Worm (Caenorhabditis elegans): ENCODE measurements around the gene gpa-2.
A peak's percentile ranks its signal among the peaks of the same experiment; 100 is the strongest.

The gpa-2 gene

ce11 chrV:8359113-8359564 is 11.7 kb upstream of the gpa-2 start, which contains the start of gene mpdu-1:
Gene mpdu-1 (minus strand): TSS chrV:8359163.
- TF ChIP-seq snu-23 (GFP tag; optimal IDR thresholded peaks at IDR 0.05) = peak; percentile 76
- TF ChIP-seq elt-3 (tag; optimal IDR thresholded peaks at IDR 0.05) = peak in 2 of 6 experiments; percentile 32 to 69
- TF ChIP-seq ama-1 (optimal IDR thresholded peaks at IDR 0.05) = no peak
- TF ChIP-seq Y116A8C.19 (tag; optimal IDR thresholded peaks at IDR 0.05; ENCODE audit: borderline replicate concordance) = no peak
- TF ChIP-seq nhr-47 (tag; optimal IDR thresholded peaks at IDR 0.05) = peak; percentile 76
- peak; percentile 21 for TF ChIP-seq fkh-8 (tag; optimal IDR thresholded peaks at IDR 0.05)
- TF ChIP-seq mab-9 (GFP tag; IDR thresholded peaks at IDR 0.05) = no peak
- peak; percentile 64 to 81 (median 75) for TF ChIP-seq dpl-1 (GFP tag; optimal IDR thresholded peaks at IDR 0.05)
- peak; percentile 79 for TF ChIP-seq swsn-7 (tag; optimal IDR thresholded peaks at IDR 0.05)
- TF ChIP-seq C16A3.4 (tag; optimal IDR thresholded peaks at IDR 0.05) = peak; percentile 79
- peak; percentile 72 for TF ChIP-seq blmp-1 (tag; optimal IDR thresholded peaks at IDR 0.05)
- TF ChIP-seq elt-2 (tag; optimal IDR thresholded peaks at IDR 0.05) = peak; percentile 77
- TF ChIP-seq nhr-77 (tag; optimal IDR thresholded peaks at IDR 0.05) = peak; percentile 8
- peak; percentile 85 for TF ChIP-seq xbp-1 (tag; optimal IDR thresholded peaks at IDR 0.05)
- no peak for TF ChIP-seq hlh-17 (GFP tag; optimal IDR thresholded peaks at IDR 0.05; ENCODE audit: borderline replicate concordance)
- peak; percentile 31 for TF ChIP-seq unc-130 (tag; optimal IDR thresholded peaks at IDR 0.05)
- peak; percentile 13 for TF ChIP-seq sox-4 (tag; optimal IDR thresholded peaks at IDR 0.05)
- no peak for TF ChIP-seq mef-2 (tag; optimal IDR thresholded peaks at IDR 0.05)
- TF ChIP-seq egl-13 (tag; optimal IDR thresholded peaks at IDR 0.05) = peak; percentile 39
- peak; percentile 24 for TF ChIP-seq lin-13 (GFP tag; optimal IDR thresholded peaks at IDR 0.05)
- TF ChIP-seq rnt-1 (tag; optimal IDR thresholded peaks at IDR 0.05) = peak; percentile 71
- TF ChIP-seq ceh-82 (tag; optimal IDR thresholded peaks at IDR 0.05) = peak; percentile 53 to 83 (median 58)
- no peak for TF ChIP-seq C04F5.9 (tag; optimal IDR thresholded peaks at IDR 0.05)
- TF ChIP-seq dsc-1 (tag; optimal IDR thresholded peaks at IDR 0.05) = peak; percentile 71
- peak; percentile 77 for TF ChIP-seq nhr-19 (GFP tag; conservative IDR thresholded peaks at IDR 0.05)
- TF ChIP-seq tbx-2 (tag; optimal IDR thresholded peaks at IDR 0.05) = peak; percentile 74
- peak; percentile 80 for TF ChIP-seq nhr-71 (tag; optimal IDR thresholded peaks at IDR 0.05)
- peak; percentile 83 for TF ChIP-seq nhr-85 (tag)
- TF ChIP-seq lin-39 (tag; optimal IDR thresholded peaks at IDR 0.05) = peak; percentile 61
- peak; percentile 65 for TF ChIP-seq nhr-90 (tag; optimal IDR thresholded peaks at IDR 0.05; ENCODE audit: poor library complexity)
- peak; percentile 89 for TF ChIP-seq snpc-4 (tag; optimal IDR thresholded peaks at IDR 0.05)
- TF ChIP-seq skn-1 (tag; optimal IDR thresholded peaks at IDR 0.05) = peak; percentile 22
- peak; percentile 8 for TF ChIP-seq lin-15B (tag; optimal IDR thresholded peaks at IDR 0.05)
- no peak for TF ChIP-seq fkh-4 (tag; optimal IDR thresholded peaks at IDR 0.05; ENCODE audit: borderline replicate concordance)
- no peak for TF ChIP-seq jun-1 (tag; optimal IDR thresholded peaks at IDR 0.05)
- no peak for TF ChIP-seq aha-1 (tag; optimal IDR thresholded peaks at IDR 0.05)
- TF ChIP-seq fkh-10 (GFP tag; optimal IDR thresholded peaks at IDR 0.05) = peak; percentile 5
- peak; percentile 59 to 75 for TF ChIP-seq efl-1 (optimal IDR thresholded peaks at IDR 0.05)
- peak; percentile 66 to 97 for TF ChIP-seq efl-1 (GFP tag; optimal IDR thresholded peaks at IDR 0.05 in 1 of 2)
- peak; percentile 8 for TF ChIP-seq ceh-8 (GFP tag; optimal IDR thresholded peaks at IDR 0.05)
- TF ChIP-seq ceh-88 (GFP tag; IDR thresholded peaks at IDR 0.05) = no peak
- TF ChIP-seq pag-3 (tag; optimal IDR thresholded peaks at IDR 0.05; ENCODE audit: borderline replicate concordance, insufficient read depth) = no peak
- TF ChIP-seq zip-4 (GFP tag; optimal IDR thresholded peaks at IDR 0.05) = peak; percentile 3
- TF ChIP-seq mdl-1 (tag; optimal IDR thresholded peaks at IDR 0.05) = peak in 1 of 2 experiments; percentile 23
- TF ChIP-seq efl-3 (GFP tag; optimal IDR thresholded peaks at IDR 0.05) = no peak
- no peak for TF ChIP-seq lir-3 (tag; optimal IDR thresholded peaks at IDR 0.05; ENCODE audit: poor library complexity)
- peak in 1 of 2 experiments; percentile 30 for TF ChIP-seq ztf-11 (tag; optimal IDR thresholded peaks at IDR 0.05)
- no peak for TF ChIP-seq nhr-76 (tag; optimal IDR thresholded peaks at IDR 0.05)
- TF ChIP-seq lsy-2 (tag; optimal IDR thresholded peaks at IDR 0.05) = peak; percentile 82 to 83
- TF ChIP-seq irx-1 (tag; optimal IDR thresholded peaks at IDR 0.05) = peak; percentile 63
- peak; percentile 78 for TF ChIP-seq nhr-20 (tag; optimal IDR thresholded peaks at IDR 0.05)
- TF ChIP-seq sup-37 (GFP tag; optimal IDR thresholded peaks at IDR 0.05) = no peak

Data from whole organism, L1 larva.